Worm (Caenorhabditis elegans) whole organism, L4 larva: ENCODE data around the gene F42A6.2.
"Not testable (repeated sequence)": the region's sequence is repeated elsewhere in the genome, so short reads cannot be mapped to it uniquely, and the experiment has no call there.

Experiments
- ceh-28 ChIP-seq: fragments of 150-350 bp; optimal IDR thresholded peaks from 2 replicates; lab custom pipeline; 2014; ENCODE audit warnings: missing biosample characterization, missing genetic modification reagents, missing genetic modification characterization
- daf-16 ChIP-seq, 3 experiments: sonication (generic microtip); optimal IDR thresholded peaks; 2 replicates each; lab custom pipeline; 2016 to 2017; ENCODE audit warnings: missing genetic modification characterization in 3 of 3, missing genetic modification reagents in 3 of 3, mild to moderate bottlenecking in 2 of 3, missing compliant biosample characterization in 2 of 3, missing biosample characterization in 1 of 3, moderate library complexity in 1 of 3
- madf-5 ChIP-seq, 2 experiments: fragments of 200-800 bp; sonication (Bioruptor generic); IDR thresholded peaks; 2 replicates each; pipeline ENCODE4 v1.3.6; 2022; ENCODE audit warnings: missing compliant biosample characterization in 2 of 2, missing genetic modification characterization in 2 of 2
- nhr-42 ChIP-seq: fragments of 200-800 bp; sonication (Bioruptor generic); IDR thresholded peaks from 2 replicates; pipeline ENCODE4 v1.3.6; 2022; ENCODE audit warnings: missing genetic modification characterization, missing compliant biosample characterization
- set-16 ChIP-seq: fragments of 200-800 bp; sonication (Bioruptor generic); IDR thresholded peaks from 2 replicates; pipeline ENCODE4 v1.3.6; 2022; ENCODE audit warnings: missing genetic modification reagents, missing genetic modification characterization, missing compliant biosample characterization

The F42A6.2 gene

ce11 chrIV:3386504-3387290, 45.4 kb downstream of the F42A6.2 start (continued):
- TF ChIP-seq daf-16 (GFP tag; optimal IDR thresholded peaks at IDR 0.05; lab: Kevin White, UChicago) (no peak), daf-16 (tag; optimal IDR thresholded peaks at IDR 0.05; lab: Kevin White, UChicago) (peak; percentile 26), madf-5 (GFP tag; IDR thresholded peaks at IDR 0.05; lab: Robert Waterston, UW) (no peak)

- TF ChIP-seq set-16 (GFP tag; lab: Robert Waterston, UW); ceh-28; nhr-42: not testable (repeated sequence)
These were observed 48.7 kb downstream of the F42A6.2 start, which contains the start of gene B0546.5 for ce11 chrIV:3389999-3390398. TSS of gene B0546.5 (minus strand) at chrIV:3390099.
